Worm (Caenorhabditis elegans): ENCODE data around the gene Y71H2B.8.

DNA sequence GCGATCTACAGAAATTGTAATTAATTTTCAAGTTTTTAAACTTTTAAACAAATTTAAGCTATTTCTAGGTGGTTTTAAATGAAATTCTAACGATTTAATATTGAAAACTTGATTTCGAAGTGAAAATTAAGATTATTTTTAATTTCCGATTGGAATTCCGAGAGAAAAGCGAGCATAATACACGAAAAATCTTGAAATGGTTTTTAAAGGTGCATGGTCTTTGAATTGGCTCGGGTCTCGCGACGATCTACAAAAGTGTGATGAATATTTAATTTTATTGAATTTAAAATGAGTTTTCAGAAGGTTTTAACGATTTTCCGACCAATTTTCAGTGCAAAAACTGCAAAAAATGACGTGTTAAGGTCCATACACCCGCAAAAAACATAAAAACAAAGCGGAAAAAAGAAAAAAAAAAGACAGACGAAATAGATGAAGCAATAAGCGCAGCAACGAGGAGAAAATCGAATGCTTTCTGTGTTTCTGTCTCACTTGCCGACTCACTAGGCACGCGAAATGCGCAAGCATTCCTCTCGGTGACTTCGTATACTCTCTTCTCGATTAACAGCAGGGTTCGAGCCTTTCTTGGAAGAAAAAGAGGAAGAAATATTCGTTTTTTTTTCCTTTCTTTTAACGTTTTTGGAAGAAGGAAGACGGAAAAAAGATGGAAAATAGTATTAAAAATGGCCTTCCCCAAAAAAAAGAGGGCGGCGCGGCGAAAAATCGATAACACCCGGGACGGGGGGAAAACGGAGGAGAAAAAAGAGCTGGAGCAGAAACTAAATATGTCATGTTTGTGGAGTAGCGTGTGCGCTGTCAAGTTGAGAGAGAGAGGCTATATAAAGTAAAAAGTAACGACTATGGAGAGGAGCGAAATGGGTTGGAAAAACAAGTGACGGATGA is 2.5 kb upstream of the Y71H2B.8 start:
- TF ChIP-seq nhr-11 (tag; optimal IDR thresholded peaks at IDR 0.05) = no peak
- no peak for TF ChIP-seq R02D3.7 (tag; optimal IDR thresholded peaks at IDR 0.05)
- no peak for TF ChIP-seq skn-1 (tag; optimal IDR thresholded peaks at IDR 0.05)
- no peak for TF ChIP-seq ZK546.5 (tag; optimal IDR thresholded peaks at IDR 0.05)
- TF ChIP-seq nhr-12 (tag; optimal IDR thresholded peaks at IDR 0.05) = no peak
- peak; percentile 69 for TF ChIP-seq lin-15B (tag; optimal IDR thresholded peaks at IDR 0.05)
- TF ChIP-seq fkh-2 (tag; optimal IDR thresholded peaks at IDR 0.05) = no peak
- TF ChIP-seq ztf-4 (tag; optimal IDR thresholded peaks at IDR 0.05) = no peak
- TF ChIP-seq nhr-67 (tag; optimal IDR thresholded peaks at IDR 0.05) = no peak
- TF ChIP-seq lsy-12 (tag; optimal IDR thresholded peaks at IDR 0.05) = no peak
- TF ChIP-seq unc-62 (GFP tag; optimal IDR thresholded peaks at IDR 0.05) = peak; percentile 27
- peak; percentile 25 for TF ChIP-seq jun-1 (tag; optimal IDR thresholded peaks at IDR 0.05)
- TF ChIP-seq lin-39 (tag; optimal IDR thresholded peaks at IDR 0.05) = peak; percentile 50

All from whole organism, L3 larva.